Fruit fly (Drosophila melanogaster) whole organism, embryonic: ENCODE measurements around the gene CG33543.

Source experiments
- Adf1 ChIP-seq: fragments of 200-800 bp; sonication (Bioruptor generic); IDR thresholded peaks from 2 replicates; pipeline ENCODE4 v1.3.6; 2022; ENCODE audit warnings: missing biosample characterization, missing genetic modification characterization
- Bgb ChIP-seq: fragments of 200-800 bp; sonication (Bioruptor generic); IDR thresholded peaks from 2 replicates; pipeline ENCODE4 v1.3.6; 2022; ENCODE audit warnings: missing biosample characterization, missing genetic modification characterization; ENCODE audit not compliant: partially characterized antibody
- CG10462 ChIP-seq: fragments of 200-800 bp; sonication (Bioruptor generic); optimal IDR thresholded peaks from 2 replicates; lab custom pipeline; 2016; ENCODE audit warnings: missing biosample characterization, missing genetic modification characterization
- CG12769 ChIP-seq: fragments of 200-800 bp; sonication (Bioruptor generic); optimal IDR thresholded peaks from 2 replicates; lab custom pipeline; 2019; ENCODE audit warnings: missing biosample characterization, mild to moderate bottlenecking, missing genetic modification characterization, moderate library complexity
- CG15601 ChIP-seq: fragments of 200-800 bp; sonication (Bioruptor generic); optimal IDR thresholded peaks from 3 replicates; lab custom pipeline; 2019; ENCODE audit warnings: missing biosample characterization, mild to moderate bottlenecking, missing genetic modification characterization, moderate library complexity
- CG16813 ChIP-seq: fragments of 200-800 bp; sonication (Bioruptor generic); IDR thresholded peaks from 3 replicates; pipeline ENCODE4 v1.3.6; 2022; ENCODE audit warnings: missing biosample characterization, missing genetic modification characterization; ENCODE audit not compliant: partially characterized antibody
- CG16863 ChIP-seq: fragments of 200-800 bp; sonication (Bioruptor generic); optimal IDR thresholded peaks from 3 replicates; lab custom pipeline; 2016; ENCODE audit warnings: missing biosample characterization, missing genetic modification characterization
- CG18476 ChIP-seq: fragments of 200-800 bp; sonication (Bioruptor generic); optimal IDR thresholded peaks from 2 replicates; lab custom pipeline; 2016; ENCODE audit warnings: missing biosample characterization, mild to moderate bottlenecking, missing genetic modification characterization
- CG2129 ChIP-seq: fragments of 200-800 bp; sonication (Bioruptor generic); IDR thresholded peaks from 2 replicates; pipeline ENCODE4 v1.3.6; 2022; ENCODE audit warnings: missing biosample characterization, missing genetic modification characterization; ENCODE audit not compliant: partially characterized antibody
- CG30403 ChIP-seq: fragments of 200-800 bp; sonication (Bioruptor generic); optimal IDR thresholded peaks from 3 replicates; lab custom pipeline; 2016; ENCODE audit warnings: missing biosample characterization, missing genetic modification characterization
- CG3065 ChIP-seq: fragments of 200-800 bp; sonication (Bioruptor generic); optimal IDR thresholded peaks from 2 replicates; lab custom pipeline; 2016; ENCODE audit warnings: missing biosample characterization, missing genetic modification characterization
- CG31224 ChIP-seq: fragments of 200-800 bp; sonication (Bioruptor generic); IDR thresholded peaks from 2 replicates; pipeline ENCODE4 v1.3.6; 2022; ENCODE audit warnings: missing biosample characterization, missing genetic modification characterization
- CG3847 ChIP-seq: fragments of 200-800 bp; sonication (Bioruptor generic); IDR thresholded peaks from 2 replicates; pipeline ENCODE4 v1.3.6; 2022; ENCODE audit warnings: missing biosample characterization, missing genetic modification characterization
- CG42726 ChIP-seq: fragments of 200-800 bp; sonication (Bioruptor generic); IDR thresholded peaks from 2 replicates; pipeline ENCODE4 v1.3.6; 2022; ENCODE audit warnings: missing biosample characterization, missing genetic modification characterization; ENCODE audit not compliant: partially characterized antibody
- CG4328 ChIP-seq: fragments of 200-800 bp; sonication (Bioruptor generic); optimal IDR thresholded peaks from 3 replicates; lab custom pipeline; 2017; ENCODE audit warnings: missing biosample characterization, missing genetic modification reagents, missing genetic modification characterization
- CG4404 ChIP-seq: fragments of 200-800 bp; sonication (Bioruptor generic); IDR thresholded peaks from 2 replicates; pipeline ENCODE4 v1.3.6; 2022; ENCODE audit warnings: missing biosample characterization, missing genetic modification characterization
- CG7271 ChIP-seq: fragments of 200-800 bp; sonication (Bioruptor generic); optimal IDR thresholded peaks from 2 replicates; lab custom pipeline; 2018; ENCODE audit warnings: missing biosample characterization, mild to moderate bottlenecking, missing genetic modification characterization, moderate library complexity
- CG7963 ChIP-seq: fragments of 200-800 bp; sonication (Bioruptor generic); IDR thresholded peaks from 3 replicates; pipeline ENCODE4 v1.3.6; 2022; ENCODE audit warnings: missing biosample characterization, missing genetic modification characterization; ENCODE audit not compliant: partially characterized antibody
- CG8478 ChIP-seq: fragments of >200 bp; optimal IDR thresholded peaks from 2 replicates; lab custom pipeline; 2018
- CG8944 ChIP-seq: fragments of 200-800 bp; sonication (Bioruptor generic); optimal IDR thresholded peaks from 3 replicates; lab custom pipeline; 2016; ENCODE audit warnings: missing biosample characterization, missing genetic modification characterization
- CG9609 ChIP-seq: fragments of 200-800 bp; sonication (Bioruptor generic); optimal IDR thresholded peaks from 3 replicates; lab custom pipeline; 2016; ENCODE audit warnings: missing biosample characterization, missing genetic modification characterization
- D ChIP-seq, 2 experiments: fragments of 200-800 bp in 1 of 2; fragments of >200 bp in 1 of 2; sonication (Bioruptor generic) in 1 of 2; optimal IDR thresholded peaks; 2 replicates in 1 of 2; 3 replicates in 1 of 2; lab custom pipeline; 2017; ENCODE audit warnings: mild to moderate bottlenecking in 1 of 2, missing biosample characterization in 1 of 2, missing genetic modification characterization in 1 of 2, missing genetic modification reagents in 1 of 2
- Doc3 ChIP-seq: fragments of 200-800 bp; sonication (Bioruptor generic); IDR thresholded peaks from 3 replicates; pipeline ENCODE4 v1.3.6; 2022; ENCODE audit warnings: missing biosample characterization, missing genetic modification characterization; ENCODE audit not compliant: partially characterized antibody
- Drgx ChIP-seq: fragments of 200-800 bp; sonication (Bioruptor generic); IDR thresholded peaks from 2 replicates; pipeline ENCODE4 v1.3.6; 2022; ENCODE audit warnings: missing biosample characterization, missing genetic modification characterization
- Fer3 ChIP-seq: fragments of 200-800 bp; sonication (Bioruptor generic); optimal IDR thresholded peaks from 2 replicates; lab custom pipeline; 2018; ENCODE audit warnings: missing biosample characterization, mild to moderate bottlenecking, missing genetic modification characterization, moderate library complexity
- Lim3 ChIP-seq: fragments of 200-800 bp; sonication (Bioruptor generic); IDR thresholded peaks from 2 replicates; pipeline ENCODE4 v1.3.6; 2022; ENCODE audit warnings: missing biosample characterization, missing genetic modification characterization
- Meics ChIP-seq: fragments of 200-800 bp; sonication (Bioruptor generic); optimal IDR thresholded peaks from 2 replicates; lab custom pipeline; 2017; ENCODE audit warnings: missing biosample characterization, mild to moderate bottlenecking, missing genetic modification characterization
- NC2α ChIP-seq: fragments of 200-800 bp; sonication (Bioruptor generic); optimal IDR thresholded peaks from 2 replicates; lab custom pipeline; 2016; ENCODE audit warnings: missing biosample characterization, missing genetic modification characterization
- Opbp ChIP-seq: fragments of 200-800 bp; sonication (Bioruptor generic); IDR thresholded peaks from 3 replicates; pipeline ENCODE4 v1.3.6; 2022; ENCODE audit warnings: missing biosample characterization, missing genetic modification characterization; ENCODE audit not compliant: partially characterized antibody
- Taf1 ChIP-seq: fragments of 200-800 bp; sonication (Bioruptor generic); IDR thresholded peaks from 2 replicates; pipeline ENCODE4 v1.3.6; 2022; ENCODE audit warnings: missing biosample characterization, missing genetic modification characterization
- ato ChIP-seq: fragments of 200-800 bp; sonication (Bioruptor generic); IDR thresholded peaks from 2 replicates; pipeline ENCODE4 v1.3.6; 2022; ENCODE audit warnings: missing biosample characterization, missing genetic modification characterization; ENCODE audit not compliant: partially characterized antibody
- br ChIP-seq: fragments of >200 bp; optimal IDR thresholded peaks from 2 replicates; lab custom pipeline; 2017
- bsh ChIP-seq, 2 experiments: fragments of 200-800 bp; sonication (Bioruptor generic); optimal IDR thresholded peaks; 2 replicates each; lab custom pipeline; 2017 to 2018; ENCODE audit warnings: mild to moderate bottlenecking in 2 of 2, missing biosample characterization in 2 of 2, missing genetic modification characterization in 2 of 2, moderate library complexity in 1 of 2
- crc ChIP-seq: fragments of 200-800 bp; sonication (Bioruptor generic); optimal IDR thresholded peaks from 2 replicates; lab custom pipeline; 2016; ENCODE audit warnings: missing biosample characterization, missing genetic modification characterization
- dpn ChIP-seq, 2 experiments: fragments of 200-800 bp; sonication (Bioruptor generic); optimal IDR thresholded peaks; 3 replicates each; lab custom pipeline; 2016; ENCODE audit warnings: missing biosample characterization in 2 of 2, missing genetic modification characterization in 2 of 2
- ems ChIP-seq: fragments of 200-800 bp; sonication (Bioruptor generic); optimal IDR thresholded peaks from 3 replicates; lab custom pipeline; 2016; ENCODE audit warnings: missing biosample characterization, missing genetic modification characterization
- gcm ChIP-seq: fragments of 200-800 bp; sonication (Bioruptor generic); optimal IDR thresholded peaks from 2 replicates; lab custom pipeline; 2019; ENCODE audit warnings: missing biosample characterization, mild to moderate bottlenecking, missing genetic modification characterization, moderate library complexity
- grn ChIP-seq: fragments of 200-800 bp; sonication (Bioruptor generic); optimal IDR thresholded peaks from 3 replicates; lab custom pipeline; 2017; ENCODE audit warnings: missing biosample characterization, missing genetic modification characterization
- insv ChIP-seq, 2 experiments: fragments of 200-800 bp; sonication (Bioruptor generic); optimal IDR thresholded peaks; 3 replicates each; lab custom pipeline; 2016 to 2018; ENCODE audit warnings: missing biosample characterization in 2 of 2, missing genetic modification characterization in 2 of 2
- kni ChIP-seq: fragments of 200-800 bp; sonication (Bioruptor generic); optimal IDR thresholded peaks from 3 replicates; lab custom pipeline; 2017; ENCODE audit warnings: mild to moderate bottlenecking, missing biosample characterization, missing genetic modification reagents, missing genetic modification characterization
- lilli ChIP-seq: fragments of 200-800 bp; sonication (Bioruptor generic); optimal IDR thresholded peaks from 3 replicates; lab custom pipeline; 2016; ENCODE audit warnings: missing biosample characterization, missing genetic modification characterization
- nerfin-2 ChIP-seq: fragments of 200-800 bp; sonication (Bioruptor generic); IDR thresholded peaks from 2 replicates; pipeline ENCODE4 v1.3.6; 2022; ENCODE audit warnings: missing biosample characterization, missing genetic modification characterization; ENCODE audit not compliant: partially characterized antibody
- phol ChIP-seq: fragments of 200-800 bp; sonication (Bioruptor generic); optimal IDR thresholded peaks from 3 replicates; lab custom pipeline; 2018; ENCODE audit warnings: missing biosample characterization, mild to moderate bottlenecking, missing genetic modification characterization, moderate library complexity
- prd ChIP-seq, 3 experiments: fragments of >200 bp in 2 of 3; fragments of 200-800 bp in 1 of 3; sonication (Bioruptor generic) in 1 of 3; optimal IDR thresholded peaks in 2 of 3; IDR thresholded peaks in 1 of 3; 2 replicates in 2 of 3; 3 replicates in 1 of 3; pipeline versions ENCODE4 v1.3.6 to Lab custom; 2017 to 2022; ENCODE audit warnings: missing biosample characterization in 1 of 3, missing genetic modification characterization in 1 of 3
- pzg ChIP-seq: fragments of 200-800 bp; sonication (Bioruptor generic); optimal IDR thresholded peaks from 3 replicates; lab custom pipeline; 2018; ENCODE audit warnings: missing biosample characterization, mild to moderate bottlenecking, missing genetic modification characterization, moderate library complexity
- slou ChIP-seq: fragments of 200-800 bp; sonication (Bioruptor generic); optimal IDR thresholded peaks from 3 replicates; lab custom pipeline; 2016; ENCODE audit warnings: missing biosample characterization, missing genetic modification characterization
- slp2 ChIP-seq: fragments of 200-800 bp; sonication (Bioruptor generic); optimal IDR thresholded peaks from 2 replicates; lab custom pipeline; 2016; ENCODE audit warnings: missing biosample characterization, missing genetic modification characterization
- tgo ChIP-seq: fragments of 200-800 bp; sonication (Bioruptor generic); IDR thresholded peaks from 3 replicates; pipeline ENCODE4 v1.3.6; 2022; ENCODE audit warnings: missing biosample characterization, missing genetic modification characterization
- twi ChIP-seq: fragments of 200-800 bp; optimal IDR thresholded peaks from 2 replicates; lab custom pipeline; 2019; ENCODE audit warnings: missing biosample characterization, mild to moderate bottlenecking, missing genetic modification characterization, moderate library complexity
- wdn ChIP-seq: fragments of 200-800 bp; sonication (Bioruptor generic); IDR thresholded peaks from 2 replicates; pipeline ENCODE4 v1.3.6; 2022; ENCODE audit warnings: missing biosample characterization, missing genetic modification characterization

CG33543 gene

DNA sequence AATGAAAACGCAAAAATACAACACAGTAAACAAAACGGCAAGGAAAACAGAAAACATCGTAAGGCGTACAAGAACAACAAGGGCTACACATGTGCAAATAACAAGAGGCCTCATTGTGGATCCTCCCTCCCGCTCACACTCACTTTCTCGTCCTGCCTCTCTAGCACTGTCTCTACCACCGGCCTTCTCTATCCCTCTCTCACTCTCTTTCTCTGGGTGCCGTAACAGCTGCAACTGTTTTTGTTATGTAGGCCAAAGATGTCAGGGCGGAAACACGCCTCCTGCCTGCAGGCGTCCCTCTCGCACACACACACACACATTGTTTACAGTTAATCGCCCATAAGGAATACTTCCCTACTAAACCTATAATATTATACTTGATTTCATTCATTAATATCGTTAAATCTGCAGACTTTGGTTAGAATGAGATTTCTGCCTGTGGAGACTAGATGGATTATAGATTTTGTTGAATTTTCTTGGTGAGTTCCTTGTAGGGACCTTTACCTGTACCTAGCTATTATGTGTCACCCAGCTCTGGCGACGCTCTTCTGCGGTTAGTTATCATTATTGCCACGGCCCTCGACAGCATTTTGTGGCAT, 7.8 kb upstream of the CG33543 start (continued):
- TF ChIP-seq CG7963 (GFP tag; lab: Robert Waterston, UW) (no peak), D (optimal IDR thresholded peaks at IDR 0.05; lab: Kevin White, UChicago) (peak; percentile 33), D (GFP tag; optimal IDR thresholded peaks at IDR 0.05; lab: Kevin White, UChicago) (no peak), CG8478 (lab: Kevin White, UChicago) (no peak), slou (no peak), CG10462 (GFP tag; lab: Kevin White, UChicago) (no peak), prd (optimal IDR thresholded peaks at IDR 0.05; lab: Kevin White, UChicago) (no peak), prd (GFP tag; IDR thresholded peaks at IDR 0.05; lab: Robert Waterston, UW) (peak; percentile 38; the same call in 1 of the 3 replicates), tgo (GFP tag; lab: Robert Waterston, UW) (no peak; the same call in 2 of the 3 replicates), br (lab: Kevin White, UChicago) (no peak), wdn (GFP tag; lab: Robert Waterston, UW) (no peak), Meics (peak; percentile 4), pzg (GFP tag; lab: Kevin White, UChicago) (no peak), insv (GFP tag; optimal IDR thresholded peaks at IDR 0.05; lab: Kevin White, UChicago) (no peak), Doc3 (GFP tag; lab: Robert Waterston, UW) (no peak), CG7271 (tag; lab: Kevin White, UChicago) (peak; percentile 8), crc (no peak), Fer3 (tag; lab: Kevin White, UChicago) (no peak), CG4404 (no peak), CG3065 (GFP tag; lab: Kevin White, UChicago) (peak; percentile 40), Drgx (GFP tag; lab: Robert Waterston, UW) (no peak), CG31224 (GFP tag; lab: Robert Waterston, UW) (no peak), CG30403 (no peak), ems (no peak), CG12769 (tag; lab: Kevin White, UChicago) (peak; percentile 27)

DNA sequence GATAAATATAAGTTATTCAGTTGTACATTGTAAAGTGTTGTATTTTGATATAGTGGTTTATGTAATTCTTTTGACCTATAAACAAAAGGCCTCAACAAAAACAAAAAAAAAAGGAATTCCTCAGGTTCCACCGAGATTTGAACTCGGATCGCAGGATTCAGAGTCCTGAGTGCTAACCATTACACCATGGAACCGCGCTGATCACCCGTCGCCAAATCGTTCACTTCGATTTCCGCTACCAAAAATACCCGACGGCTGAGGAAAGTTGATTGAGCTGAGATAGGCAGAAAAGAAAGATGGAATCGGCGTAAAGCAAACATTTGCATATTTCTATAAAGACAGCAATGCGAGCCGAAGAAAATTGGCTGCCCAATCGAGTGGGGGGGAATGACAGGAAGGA, 6.9 kb upstream of the CG33543 start:
- TF ChIP-seq Opbp (GFP tag; lab: Robert Waterston, UW) (peak; percentile 73; the same call in 2 of the 3 replicates), CG9609 (GFP tag; lab: Kevin White, UChicago) (no peak), CG16863 (GFP tag; lab: Kevin White, UChicago) (no peak), CG2129 (GFP tag; lab: Robert Waterston, UW) (no peak), grn (GFP tag; lab: Kevin White, UChicago) (peak; percentile 55), phol (tag; lab: Kevin White, UChicago) (no peak), CG3847 (no peak), Lim3 (GFP tag; lab: Robert Waterston, UW) (no peak), dpn (GFP tag; optimal IDR thresholded peaks at IDR 0.05; lab: Kevin White, UChicago) (no peak), nerfin-2 (GFP tag; lab: Robert Waterston, UW) (peak; percentile 62), CG16813 (GFP tag; lab: Robert Waterston, UW) (peak; percentile 78), slp2 (GFP tag; lab: Kevin White, UChicago) (no peak), Adf1 (no peak), CG15601 (no peak), CG8944 (GFP tag; lab: Kevin White, UChicago) (no peak), twi (tag; lab: Kevin White, UChicago) (no peak), ato (no peak), bsh (GFP tag; optimal IDR thresholded peaks at IDR 0.05; lab: Kevin White, UChicago) (no peak), CG4328 (GFP tag; lab: Kevin White, UChicago) (no peak), CG42726 (GFP tag; lab: Robert Waterston, UW) (peak; percentile 58), Bgb (peak; percentile 56; the same call in 1 of the 2 replicates), gcm (GFP tag; lab: Kevin White, UChicago) (no peak), Taf1 (GFP tag; lab: Robert Waterston, UW) (no peak), CG18476 (GFP tag; lab: Kevin White, UChicago) (no peak), NC2α (GFP tag; lab: Kevin White, UChicago) (no peak), lilli (GFP tag; lab: Kevin White, UChicago) (no peak), kni (GFP tag; lab: Kevin White, UChicago) (no peak)
